Fruit fly (Drosophila melanogaster) whole organism, embryonic: ENCODE measurements around the gene CG4615.

ENCODE experiments used
- Atf3 ChIP-seq: fragments of 200-800 bp; sonication (Bioruptor generic); optimal IDR thresholded peaks from 3 replicates; lab custom pipeline; 2016; ENCODE audit warnings: missing biosample characterization, missing genetic modification characterization
- CG10321 ChIP-seq: fragments of 200-800 bp; sonication (Bioruptor generic); IDR thresholded peaks from 2 replicates; pipeline ENCODE4 v1.3.6; 2022; ENCODE audit warnings: missing biosample characterization, missing genetic modification characterization
- CG10462 ChIP-seq: fragments of 200-800 bp; sonication (Bioruptor generic); optimal IDR thresholded peaks from 2 replicates; lab custom pipeline; 2016; ENCODE audit warnings: missing biosample characterization, missing genetic modification characterization
- CG12219 ChIP-seq: fragments of 200-800 bp; sonication (Bioruptor generic); optimal IDR thresholded peaks from 3 replicates; lab custom pipeline; 2018; ENCODE audit warnings: missing biosample characterization, mild to moderate bottlenecking, missing genetic modification characterization
- CG13624 ChIP-seq: fragments of 200-800 bp; sonication (Bioruptor generic); optimal IDR thresholded peaks from 2 replicates; lab custom pipeline; 2016; ENCODE audit warnings: missing biosample characterization, missing genetic modification characterization
- CG1529 ChIP-seq: fragments of 200-800 bp; sonication (Bioruptor generic); optimal IDR thresholded peaks from 3 replicates; lab custom pipeline; 2018; ENCODE audit warnings: missing biosample characterization, missing genetic modification characterization
- CG15514 ChIP-seq: fragments of 200-800 bp; sonication (Bioruptor generic); optimal IDR thresholded peaks from 3 replicates; lab custom pipeline; 2017; ENCODE audit warnings: missing biosample characterization, missing genetic modification characterization, mild to moderate bottlenecking, moderate library complexity, missing genetic modification reagents
- CG16813 ChIP-seq: fragments of 200-800 bp; sonication (Bioruptor generic); IDR thresholded peaks from 3 replicates; pipeline ENCODE4 v1.3.6; 2022; ENCODE audit warnings: missing biosample characterization, missing genetic modification characterization; ENCODE audit not compliant: partially characterized antibody
- CG17829 ChIP-seq: fragments of 200-800 bp; optimal IDR thresholded peaks from 2 replicates; lab custom pipeline; 2019; ENCODE audit warnings: missing biosample characterization, mild to moderate bottlenecking, missing genetic modification characterization, moderate library complexity
- CG1832 ChIP-seq: fragments of 200-800 bp; sonication (Bioruptor generic); optimal IDR thresholded peaks from 2 replicates; lab custom pipeline; 2017; ENCODE audit warnings: missing biosample characterization, mild to moderate bottlenecking, missing genetic modification characterization, inconsistent platforms
- CG34224 ChIP-seq: fragments of 200-800 bp; sonication (Bioruptor generic); IDR thresholded peaks from 3 replicates; pipeline ENCODE4 v1.3.6; 2022; ENCODE audit warnings: missing biosample characterization, missing genetic modification characterization; ENCODE audit not compliant: partially characterized antibody
- CG3838 ChIP-seq: fragments of 200-800 bp; sonication (Bioruptor generic); optimal IDR thresholded peaks from 3 replicates; lab custom pipeline; 2016; ENCODE audit warnings: missing biosample characterization, missing genetic modification characterization
- CG42726 ChIP-seq: fragments of 200-800 bp; sonication (Bioruptor generic); IDR thresholded peaks from 2 replicates; pipeline ENCODE4 v1.3.6; 2022; ENCODE audit warnings: missing biosample characterization, missing genetic modification characterization; ENCODE audit not compliant: partially characterized antibody
- CG4360 ChIP-seq: fragments of 200-800 bp; sonication (Bioruptor generic); IDR thresholded peaks from 2 replicates; pipeline ENCODE4 v1.3.6; 2022; ENCODE audit warnings: missing biosample characterization, missing genetic modification characterization
- CG7963 ChIP-seq: fragments of 200-800 bp; sonication (Bioruptor generic); IDR thresholded peaks from 3 replicates; pipeline ENCODE4 v1.3.6; 2022; ENCODE audit warnings: missing biosample characterization, missing genetic modification characterization; ENCODE audit not compliant: partially characterized antibody
- CG8281 ChIP-seq: fragments of 200-800 bp; sonication (Bioruptor generic); optimal IDR thresholded peaks from 2 replicates; lab custom pipeline; 2018; ENCODE audit warnings: missing biosample characterization, mild to moderate bottlenecking, missing genetic modification characterization, moderate library complexity
- CG8478 ChIP-seq: fragments of >200 bp; optimal IDR thresholded peaks from 2 replicates; lab custom pipeline; 2018
- CG8765 ChIP-seq: fragments of 200-800 bp; sonication (Bioruptor generic); IDR thresholded peaks from 2 replicates; pipeline ENCODE4 v1.3.6; 2022; ENCODE audit warnings: missing biosample characterization, missing genetic modification characterization
- CG9437 ChIP-seq: fragments of 200-800 bp; sonication (Bioruptor generic); optimal IDR thresholded peaks from 2 replicates; lab custom pipeline; 2018; ENCODE audit warnings: missing biosample characterization, mild to moderate bottlenecking, missing genetic modification characterization
- CG9932 ChIP-seq: fragments of 200-800 bp; sonication (Bioruptor generic); IDR thresholded peaks from 2 replicates; pipeline ENCODE4 v1.3.6; 2022; ENCODE audit warnings: missing biosample characterization, missing genetic modification characterization
- D19A ChIP-seq: fragments of 200-800 bp; optimal IDR thresholded peaks from 3 replicates; lab custom pipeline; 2019; ENCODE audit warnings: missing biosample characterization, mild to moderate bottlenecking, missing genetic modification characterization, moderate library complexity
- Ets65A ChIP-seq: fragments of 200-800 bp; sonication (Bioruptor generic); peaks from one replicate; lab custom pipeline; 2016; ENCODE audit warnings: missing biosample characterization, missing genetic modification characterization
- HLH3B ChIP-seq: fragments of 200-800 bp; sonication (Bioruptor generic); IDR thresholded peaks from 2 replicates; pipeline ENCODE4 v1.3.6; 2022; ENCODE audit warnings: missing biosample characterization, missing genetic modification characterization
- Med ChIP-seq: fragments of 200-800 bp; sonication (Bioruptor generic); peaks from one replicate; lab custom pipeline; 2016; ENCODE audit warnings: missing biosample characterization, missing genetic modification characterization, mild to moderate bottlenecking, inconsistent platforms, moderate library complexity
- Myb ChIP-seq: fragments of 200-800 bp; sonication (Bioruptor generic); optimal IDR thresholded peaks from 2 replicates; lab custom pipeline; 2016; ENCODE audit warnings: missing biosample characterization, missing genetic modification characterization
- Nf-YA ChIP-seq: fragments of 200-800 bp; sonication (Bioruptor generic); IDR thresholded peaks from 2 replicates; pipeline ENCODE4 v1.3.6; 2022; ENCODE audit warnings: missing biosample characterization, missing genetic modification characterization
- Nf-YB ChIP-seq: fragments of 200-800 bp; sonication (Bioruptor generic); optimal IDR thresholded peaks from 3 replicates; lab custom pipeline; 2019; ENCODE audit warnings: missing biosample characterization, mild to moderate bottlenecking, missing genetic modification characterization, moderate library complexity
- Nf-YC ChIP-seq: fragments of 200-800 bp; optimal IDR thresholded peaks from 3 replicates; lab custom pipeline; 2019; ENCODE audit warnings: missing biosample characterization, mild to moderate bottlenecking, missing genetic modification characterization, moderate library complexity
- Rfx ChIP-seq: fragments of 200-800 bp; sonication (Bioruptor generic); IDR thresholded peaks from 2 replicates; pipeline ENCODE4 v1.3.6; 2022; ENCODE audit warnings: missing biosample characterization, missing genetic modification characterization
- Sin3A ChIP-seq: fragments of >200 bp; optimal IDR thresholded peaks from 2 replicates; lab custom pipeline; 2018
- abd-A ChIP-seq: fragments of 200-800 bp; sonication (Bioruptor generic); optimal IDR thresholded peaks from 3 replicates; lab custom pipeline; 2019; ENCODE audit warnings: missing biosample characterization, mild to moderate bottlenecking, missing genetic modification characterization, moderate library complexity
- ash1 ChIP-seq: fragments of 200-800 bp; sonication (Bioruptor generic); optimal IDR thresholded peaks from 2 replicates; lab custom pipeline; 2018; ENCODE audit warnings: missing biosample characterization, mild to moderate bottlenecking, missing genetic modification characterization
- bigmax ChIP-seq: fragments of 200-800 bp; sonication (Bioruptor generic); optimal IDR thresholded peaks from 2 replicates; lab custom pipeline; 2018; ENCODE audit warnings: missing biosample characterization, mild to moderate bottlenecking, missing genetic modification characterization
- cg ChIP-seq: fragments of 200-800 bp; sonication (Bioruptor generic); optimal IDR thresholded peaks from 3 replicates; lab custom pipeline; 2019; ENCODE audit warnings: missing biosample characterization, mild to moderate bottlenecking, missing genetic modification characterization, moderate library complexity
- dpn ChIP-seq, 2 experiments: fragments of 200-800 bp; sonication (Bioruptor generic); optimal IDR thresholded peaks; 3 replicates each; lab custom pipeline; 2016; ENCODE audit warnings: missing biosample characterization in 2 of 2, missing genetic modification characterization in 2 of 2
- ewg ChIP-seq: fragments of 200-800 bp; sonication (Bioruptor generic); optimal IDR thresholded peaks from 3 replicates; lab custom pipeline; 2017; ENCODE audit warnings: mild to moderate bottlenecking, missing biosample characterization, missing genetic modification reagents, missing genetic modification characterization
- exex ChIP-seq: fragments of 200-800 bp; sonication (Bioruptor generic); optimal IDR thresholded peaks from 4 replicates; lab custom pipeline; 2018; ENCODE audit warnings: missing biosample characterization, mild to moderate bottlenecking, missing genetic modification characterization, moderate library complexity
- ftz-f1 ChIP-seq: fragments of 200-800 bp; sonication (Bioruptor generic); optimal IDR thresholded peaks from 2 replicates; lab custom pipeline; 2016; ENCODE audit warnings: missing biosample characterization, missing genetic modification characterization
- gcm ChIP-seq: fragments of 200-800 bp; sonication (Bioruptor generic); optimal IDR thresholded peaks from 2 replicates; lab custom pipeline; 2019; ENCODE audit warnings: missing biosample characterization, mild to moderate bottlenecking, missing genetic modification characterization, moderate library complexity
- psq ChIP-seq: fragments of 200-800 bp; sonication (Bioruptor generic); optimal IDR thresholded peaks from 2 replicates; lab custom pipeline; 2017; ENCODE audit warnings: missing biosample characterization, missing genetic modification characterization
- scrt ChIP-seq: fragments of 200-800 bp; sonication (Bioruptor generic); optimal IDR thresholded peaks from 2 replicates; lab custom pipeline; 2018; ENCODE audit warnings: missing biosample characterization, mild to moderate bottlenecking, missing genetic modification characterization, moderate library complexity
- seq ChIP-seq: fragments of 200-800 bp; sonication (Bioruptor generic); IDR thresholded peaks from 2 replicates; pipeline ENCODE4 v1.3.6; 2022; ENCODE audit warnings: missing biosample characterization, missing genetic modification characterization
- sqz ChIP-seq: fragments of 200-800 bp; sonication (Bioruptor generic); optimal IDR thresholded peaks from 3 replicates; lab custom pipeline; 2018; ENCODE audit warnings: missing biosample characterization, mild to moderate bottlenecking, missing genetic modification characterization
- tll ChIP-seq, 2 experiments: fragments of 200-800 bp in 1 of 2; fragments of >200 bp in 1 of 2; sonication (Bioruptor generic) in 1 of 2; optimal IDR thresholded peaks; 2 replicates each; lab custom pipeline; 2017 to 2019; ENCODE audit warnings: missing biosample characterization in 2 of 2, missing genetic modification characterization in 2 of 2, mild to moderate bottlenecking in 1 of 2, moderate library complexity in 1 of 2
- tup ChIP-seq: fragments of 200-800 bp; sonication (Bioruptor generic); optimal IDR thresholded peaks from 2 replicates; lab custom pipeline; 2016; ENCODE audit warnings: missing biosample characterization, mild to moderate bottlenecking, missing genetic modification characterization, moderate library complexity
- twi ChIP-seq: fragments of 200-800 bp; optimal IDR thresholded peaks from 2 replicates; lab custom pipeline; 2019; ENCODE audit warnings: missing biosample characterization, mild to moderate bottlenecking, missing genetic modification characterization, moderate library complexity
- zen ChIP-seq: fragments of 200-800 bp; sonication (Bioruptor generic); optimal IDR thresholded peaks from 3 replicates; lab custom pipeline; 2018; ENCODE audit warnings: missing biosample characterization, mild to moderate bottlenecking, missing genetic modification characterization, moderate library complexity
- zen2 ChIP-seq: fragments of 200-800 bp; sonication (Bioruptor generic); IDR thresholded peaks from 3 replicates; pipeline ENCODE4 v1.3.6; 2022; ENCODE audit warnings: missing biosample characterization, missing genetic modification characterization; ENCODE audit not compliant: partially characterized antibody

Gene CG4615

DNA sequence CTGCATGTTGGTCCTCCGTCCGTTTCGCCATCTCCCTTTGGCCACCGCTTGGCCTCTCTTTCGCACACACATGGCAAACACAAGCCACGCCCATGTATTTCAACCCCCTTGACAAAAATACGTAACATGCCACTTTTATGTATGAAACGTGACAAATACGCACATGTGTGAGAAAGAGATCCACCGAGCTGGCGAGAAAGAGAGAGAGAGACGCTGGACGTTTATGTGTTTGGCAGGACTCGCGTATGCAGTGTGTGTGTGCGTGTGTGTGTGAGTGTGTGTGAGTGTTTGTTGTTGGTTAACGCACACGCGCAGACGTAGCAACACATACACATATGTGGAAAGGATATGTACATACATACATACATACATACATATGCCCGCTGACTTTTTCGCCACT, 8.8 kb upstream of the CG4615 start:
- TF ChIP-seq seq (GFP tag; lab: Robert Waterston, UW) (peak; percentile 82), CG8478 (lab: Kevin White, UChicago) (peak; percentile 17), gcm (GFP tag; lab: Kevin White, UChicago) (no peak), CG9437 (GFP tag; lab: Kevin White, UChicago) (peak; percentile 15), Nf-YB (GFP tag; lab: Kevin White, UChicago) (peak; percentile 90), CG1529 (GFP tag; lab: Kevin White, UChicago) (no peak), CG1832 (GFP tag; lab: Kevin White, UChicago) (peak; percentile 76), HLH3B (GFP tag; lab: Robert Waterston, UW) (0 out of 2 replicates have a peak, but pooled peaks have one; percentile 9), twi (tag; lab: Kevin White, UChicago) (peak; percentile 69), ash1 (GFP tag; lab: Kevin White, UChicago) (no peak), CG4360 (GFP tag; lab: Robert Waterston, UW) (peak; percentile 68), abd-A (peak; percentile 48), Atf3 (no peak), CG10321 (GFP tag; lab: Robert Waterston, UW) (peak; percentile 77), cg (GFP tag; lab: Kevin White, UChicago) (peak; percentile 80), Nf-YC (tag; lab: Kevin White, UChicago) (peak; percentile 94), ewg (GFP tag; lab: Kevin White, UChicago) (peak; percentile 78), Med (GFP tag; lab: Kevin White, UChicago) (peak; percentile 59)
- TF ChIP-seq, all 482 proteins: peak for 14

- TF ChIP-seq Sin3A (lab: Kevin White, UChicago) (peak; percentile 63), CG8765 (0 out of 2 replicates have a peak, but pooled peaks have one; percentile 13), CG15514 (peak; percentile 60), CG17829 (tag; lab: Kevin White, UChicago) (peak; percentile 1), psq (GFP tag; lab: Kevin White, UChicago) (peak; percentile 78), CG42726 (GFP tag; lab: Robert Waterston, UW) (peak; percentile 80), ftz-f1 (GFP tag; lab: Kevin White, UChicago) (peak; percentile 61), CG1832 (GFP tag; lab: Kevin White, UChicago) (peak; percentile 65), CG9932 (GFP tag; lab: Robert Waterston, UW) (peak; percentile 52), Myb (peak; percentile 22), D19A (tag; lab: Kevin White, UChicago) (no peak), dpn (GFP tag; optimal IDR thresholded peaks at IDR 0.05; lab: Kevin White, UChicago) (no peak), exex (tag; lab: Kevin White, UChicago) (peak; percentile 55), sqz (GFP tag; lab: Kevin White, UChicago) (peak; percentile 29), Nf-YA (no peak), CG8281 (no peak), tup (GFP tag; lab: Kevin White, UChicago) (no peak), zen2 (peak; percentile 58; the same call in 2 of the 3 replicates), CG7963 (GFP tag; lab: Robert Waterston, UW) (peak; percentile 72), CG34224 (GFP tag; lab: Robert Waterston, UW) (peak; percentile 73), CG10462 (no peak), tll (GFP tag; optimal IDR thresholded peaks at IDR 0.05; lab: Kevin White, UChicago) (no peak), zen (tag; lab: Kevin White, UChicago) (no peak), scrt (GFP tag; lab: Kevin White, UChicago) (peak; percentile 38), CG3838 (GFP tag; lab: Kevin White, UChicago) (no peak), CG12219 (GFP tag; lab: Kevin White, UChicago) (no peak), bigmax (GFP tag; lab: Kevin White, UChicago) (no peak), CG16813 (GFP tag; lab: Robert Waterston, UW) (peak; percentile 80), Ets65A (no peak), Rfx (GFP tag; lab: Robert Waterston, UW) (peak; percentile 22; the same call in 1 of the 2 replicates), CG13624 (peak; percentile 31)
Measured at dm6 chrX:7109793-7110606, 7.9 kb upstream of the CG4615 start, which contains the start of gene fz4. Gene fz4 (minus strand): TSS chrX:7110321.
